Fruit fly (Drosophila melanogaster) whole organism, embryonic: ENCODE results near the gene vito.

Experiments used
- Adf1 ChIP-seq: fragments of 200-800 bp; sonication (Bioruptor generic); IDR thresholded peaks from 2 replicates; pipeline ENCODE4 v1.3.6; 2022; ENCODE audit warnings: missing biosample characterization, missing genetic modification characterization
- Bdp1 ChIP-seq: fragments of 200-800 bp; sonication (Bioruptor generic); optimal IDR thresholded peaks from 3 replicates; lab custom pipeline; 2016; ENCODE audit warnings: missing biosample characterization, missing genetic modification characterization
- CG10267 ChIP-seq: fragments of 200-800 bp; sonication (Bioruptor generic); optimal IDR thresholded peaks from 2 replicates; lab custom pipeline; 2018; ENCODE audit warnings: missing biosample characterization, mild to moderate bottlenecking, missing genetic modification characterization, moderate library complexity
- CG10979 ChIP-seq: fragments of 200-800 bp; sonication (Bioruptor generic); optimal IDR thresholded peaks from 2 replicates; lab custom pipeline; 2018; ENCODE audit warnings: missing biosample characterization, mild to moderate bottlenecking, missing genetic modification characterization, moderate library complexity
- CG11247 ChIP-seq: fragments of 200-800 bp; sonication (Bioruptor generic); IDR thresholded peaks from 2 replicates; pipeline ENCODE4 v1.3.6; 2022; ENCODE audit warnings: missing biosample characterization, missing genetic modification characterization
- CG11456 ChIP-seq: fragments of 200-800 bp; sonication (Bioruptor generic); IDR thresholded peaks from 3 replicates; pipeline ENCODE4 v1.3.6; 2022; ENCODE audit warnings: missing biosample characterization, missing genetic modification characterization
- CG12942 ChIP-seq: fragments of 200-800 bp; sonication (Bioruptor generic); optimal IDR thresholded peaks from 3 replicates; lab custom pipeline; 2016; ENCODE audit warnings: missing biosample characterization, missing genetic modification characterization
- CG14050 ChIP-seq: fragments of 200-800 bp; sonication (Bioruptor generic); IDR thresholded peaks from 3 replicates; pipeline ENCODE4 v1.3.6; 2022; ENCODE audit warnings: missing biosample characterization, missing genetic modification characterization
- CG1602 ChIP-seq: fragments of 200-800 bp; sonication (Bioruptor generic); optimal IDR thresholded peaks from 3 replicates; lab custom pipeline; 2016; ENCODE audit warnings: missing biosample characterization, missing genetic modification characterization
- CG16863 ChIP-seq: fragments of 200-800 bp; sonication (Bioruptor generic); optimal IDR thresholded peaks from 3 replicates; lab custom pipeline; 2016; ENCODE audit warnings: missing biosample characterization, missing genetic modification characterization
- CG17361 ChIP-seq: fragments of 200-800 bp; sonication (Bioruptor generic); IDR thresholded peaks from 3 replicates; pipeline ENCODE4 v1.3.6; 2022; ENCODE audit warnings: missing biosample characterization, missing genetic modification characterization
- CG1792 ChIP-seq: fragments of 200-800 bp; sonication (Bioruptor generic); optimal IDR thresholded peaks from 2 replicates; lab custom pipeline; 2016; ENCODE audit warnings: missing biosample characterization, missing genetic modification characterization
- CG18764 ChIP-seq: fragments of 200-800 bp; sonication (Bioruptor generic); optimal IDR thresholded peaks from 3 replicates; lab custom pipeline; 2016; ENCODE audit warnings: missing biosample characterization, missing genetic modification characterization
- CG2875 ChIP-seq: fragments of 200-800 bp; sonication (Bioruptor generic); optimal IDR thresholded peaks from 2 replicates; lab custom pipeline; 2017; ENCODE audit warnings: missing biosample characterization, mild to moderate bottlenecking, missing genetic modification characterization, missing genetic modification reagents
- CG31365 ChIP-seq: fragments of 200-800 bp; sonication (Bioruptor generic); optimal IDR thresholded peaks from 2 replicates; lab custom pipeline; 2018; ENCODE audit warnings: missing biosample characterization, mild to moderate bottlenecking, missing genetic modification characterization
- CG3838 ChIP-seq: fragments of 200-800 bp; sonication (Bioruptor generic); optimal IDR thresholded peaks from 3 replicates; lab custom pipeline; 2016; ENCODE audit warnings: missing biosample characterization, missing genetic modification characterization
- CG4328 ChIP-seq: fragments of 200-800 bp; sonication (Bioruptor generic); optimal IDR thresholded peaks from 3 replicates; lab custom pipeline; 2017; ENCODE audit warnings: missing biosample characterization, missing genetic modification reagents, missing genetic modification characterization
- CG8388 ChIP-seq: fragments of 200-800 bp; sonication (Bioruptor generic); optimal IDR thresholded peaks from 2 replicates; lab custom pipeline; 2019; ENCODE audit warnings: missing biosample characterization, mild to moderate bottlenecking, missing genetic modification characterization, moderate library complexity
- CG8924 ChIP-seq: fragments of 200-800 bp; optimal IDR thresholded peaks from 3 replicates; lab custom pipeline; 2019; ENCODE audit warnings: missing biosample characterization, mild to moderate bottlenecking, missing genetic modification characterization, moderate library complexity
- CrebB ChIP-seq: fragments of 200-800 bp; sonication (Bioruptor generic); optimal IDR thresholded peaks from 3 replicates; lab custom pipeline; 2018; ENCODE audit warnings: missing biosample characterization, mild to moderate bottlenecking, missing genetic modification characterization
- Dfd ChIP-seq, 2 experiments: fragments of >200 bp; optimal IDR thresholded peaks; 2 replicates each; lab custom pipeline; 2017; ENCODE audit warnings: missing biosample characterization in 2 of 2, missing genetic modification characterization in 2 of 2
- Ets65A ChIP-seq: fragments of 200-800 bp; sonication (Bioruptor generic); peaks from one replicate; lab custom pipeline; 2016; ENCODE audit warnings: missing biosample characterization, missing genetic modification characterization
- GATAe ChIP-seq: fragments of 200-800 bp; sonication (Bioruptor generic); conservative IDR thresholded peaks from 2 replicates; pipeline ENCODE4 v1.3.6; 2022; ENCODE audit warnings: missing biosample characterization, missing genetic modification characterization
- HHEX ChIP-seq: fragments of 200-800 bp; sonication (Bioruptor generic); optimal IDR thresholded peaks from 3 replicates; lab custom pipeline; 2017; ENCODE audit warnings: missing biosample characterization, mild to moderate bottlenecking, missing genetic modification characterization, missing genetic modification reagents
- Hmx ChIP-seq: fragments of 200-800 bp; sonication (Bioruptor generic); optimal IDR thresholded peaks from 2 replicates; lab custom pipeline; 2016; ENCODE audit warnings: missing biosample characterization, missing genetic modification characterization
- MTF-1 ChIP-seq: fragments of 200-800 bp; sonication (Bioruptor generic); optimal IDR thresholded peaks from 2 replicates; lab custom pipeline; 2018; ENCODE audit warnings: missing biosample characterization, mild to moderate bottlenecking, missing genetic modification characterization, borderline replicate concordance
- Oli ChIP-seq: fragments of 200-800 bp; sonication (Bioruptor generic); optimal IDR thresholded peaks from 2 replicates; lab custom pipeline; 2018; ENCODE audit warnings: missing biosample characterization, mild to moderate bottlenecking, missing genetic modification characterization, moderate library complexity
- Rx ChIP-seq: fragments of 200-800 bp; sonication (Bioruptor generic); IDR thresholded peaks from 2 replicates; pipeline ENCODE4 v1.3.6; 2022; ENCODE audit warnings: missing biosample characterization, missing genetic modification characterization
- Sry-δ ChIP-seq: fragments of 200-800 bp; sonication (Bioruptor generic); optimal IDR thresholded peaks from 2 replicates; lab custom pipeline; 2016; ENCODE audit warnings: missing biosample characterization, missing genetic modification characterization
- Tbp ChIP-seq: fragments of >200 bp; optimal IDR thresholded peaks from 2 replicates; lab custom pipeline; 2018; ENCODE audit warnings: missing biosample characterization, missing genetic modification characterization
- ato ChIP-seq: fragments of 200-800 bp; sonication (Bioruptor generic); IDR thresholded peaks from 2 replicates; pipeline ENCODE4 v1.3.6; 2022; ENCODE audit warnings: missing biosample characterization, missing genetic modification characterization; ENCODE audit not compliant: partially characterized antibody
- az2 ChIP-seq: fragments of 200-800 bp; sonication (Bioruptor generic); optimal IDR thresholded peaks from 3 replicates; lab custom pipeline; 2016; ENCODE audit warnings: missing biosample characterization, missing genetic modification characterization
- bab2 ChIP-seq: fragments of 200-800 bp; sonication (Bioruptor generic); optimal IDR thresholded peaks from 2 replicates; lab custom pipeline; 2016; ENCODE audit warnings: missing biosample characterization, missing genetic modification characterization
- crc ChIP-seq: fragments of 200-800 bp; sonication (Bioruptor generic); optimal IDR thresholded peaks from 2 replicates; lab custom pipeline; 2016; ENCODE audit warnings: missing biosample characterization, missing genetic modification characterization
- dm ChIP-seq: fragments of 200-800 bp; sonication (Bioruptor generic); optimal IDR thresholded peaks from 3 replicates; lab custom pipeline; 2016; ENCODE audit warnings: missing biosample characterization, missing genetic modification characterization
- fu2 ChIP-seq: fragments of 200-800 bp; sonication (Bioruptor generic); optimal IDR thresholded peaks from 2 replicates; lab custom pipeline; 2016; ENCODE audit warnings: missing biosample characterization, missing genetic modification characterization
- gt ChIP-seq: fragments of 200-800 bp; sonication (Bioruptor generic); IDR thresholded peaks from 2 replicates; pipeline ENCODE4 v1.3.6; 2022; ENCODE audit warnings: missing biosample characterization, missing genetic modification characterization
- jigr1 ChIP-seq: fragments of 200-800 bp; sonication (Bioruptor generic); IDR thresholded peaks from 3 replicates; pipeline ENCODE4 v1.3.6; 2022; ENCODE audit warnings: missing biosample characterization, missing genetic modification characterization
- ken ChIP-seq: fragments of 200-800 bp; sonication (Bioruptor generic); IDR thresholded peaks from 3 replicates; pipeline ENCODE4 v1.3.6; 2022; ENCODE audit warnings: missing biosample characterization, missing genetic modification characterization
- lab ChIP-seq: fragments of 200-800 bp; sonication (Bioruptor generic); optimal IDR thresholded peaks from 3 replicates; lab custom pipeline; 2017; ENCODE audit warnings: missing biosample characterization, missing genetic modification characterization, mild to moderate bottlenecking, moderate library complexity, missing genetic modification reagents
- lbe ChIP-seq: fragments of 200-800 bp; sonication (Bioruptor generic); optimal IDR thresholded peaks from 2 replicates; lab custom pipeline; 2016; ENCODE audit warnings: missing biosample characterization, mild to moderate bottlenecking, missing genetic modification characterization
- luna ChIP-seq: fragments of 200-800 bp; sonication (Bioruptor generic); optimal IDR thresholded peaks from 2 replicates; lab custom pipeline; 2016; ENCODE audit warnings: missing biosample characterization, missing genetic modification characterization
- oc ChIP-seq: fragments of 200-800 bp; sonication (Bioruptor generic); optimal IDR thresholded peaks from 2 replicates; lab custom pipeline; 2018; ENCODE audit warnings: missing biosample characterization, mild to moderate bottlenecking, missing genetic modification characterization, moderate library complexity
- otp ChIP-seq: fragments of 200-800 bp; sonication (Bioruptor generic); IDR thresholded peaks from 3 replicates; pipeline ENCODE4, ENCODE4 v1.3.6; 2022; ENCODE audit warnings: missing biosample characterization, missing genetic modification characterization
- peb ChIP-seq: fragments of 200-800 bp; sonication (Bioruptor generic); IDR thresholded peaks from 2 replicates; pipeline ENCODE4 v1.3.6; 2022; ENCODE audit warnings: missing biosample characterization, missing genetic modification characterization
- row ChIP-seq: fragments of 200-800 bp; sonication (Bioruptor generic); IDR thresholded peaks from 3 replicates; pipeline ENCODE4 v1.3.6; 2022; ENCODE audit warnings: missing biosample characterization, missing genetic modification characterization
- scrt ChIP-seq: fragments of 200-800 bp; sonication (Bioruptor generic); optimal IDR thresholded peaks from 2 replicates; lab custom pipeline; 2018; ENCODE audit warnings: missing biosample characterization, mild to moderate bottlenecking, missing genetic modification characterization, moderate library complexity
- stc ChIP-seq: fragments of 200-800 bp; sonication (Bioruptor generic); IDR thresholded peaks from 2 replicates; pipeline ENCODE4 v1.3.6; 2022; ENCODE audit warnings: missing biosample characterization, missing genetic modification characterization
- sug ChIP-seq: fragments of 200-800 bp; optimal IDR thresholded peaks from 2 replicates; lab custom pipeline; 2019; ENCODE audit warnings: missing biosample characterization, mild to moderate bottlenecking, missing genetic modification characterization, moderate library complexity
- toy ChIP-seq: fragments of 200-800 bp; sonication (Bioruptor generic); IDR thresholded peaks from 2 replicates; pipeline ENCODE4 v1.3.6; 2022; ENCODE audit warnings: missing biosample characterization, missing genetic modification characterization
- tx ChIP-seq: fragments of 200-800 bp; sonication (Bioruptor generic); optimal IDR thresholded peaks from 2 replicates; lab custom pipeline; 2016; ENCODE audit warnings: missing biosample characterization, missing genetic modification characterization
- unpg ChIP-seq: fragments of 200-800 bp; sonication (Bioruptor generic); optimal IDR thresholded peaks from 3 replicates; lab custom pipeline; 2018; ENCODE audit warnings: missing biosample characterization, mild to moderate bottlenecking, missing genetic modification characterization, moderate library complexity
- zen ChIP-seq: fragments of 200-800 bp; sonication (Bioruptor generic); optimal IDR thresholded peaks from 3 replicates; lab custom pipeline; 2018; ENCODE audit warnings: missing biosample characterization, mild to moderate bottlenecking, missing genetic modification characterization, moderate library complexity

vito gene

DNA sequence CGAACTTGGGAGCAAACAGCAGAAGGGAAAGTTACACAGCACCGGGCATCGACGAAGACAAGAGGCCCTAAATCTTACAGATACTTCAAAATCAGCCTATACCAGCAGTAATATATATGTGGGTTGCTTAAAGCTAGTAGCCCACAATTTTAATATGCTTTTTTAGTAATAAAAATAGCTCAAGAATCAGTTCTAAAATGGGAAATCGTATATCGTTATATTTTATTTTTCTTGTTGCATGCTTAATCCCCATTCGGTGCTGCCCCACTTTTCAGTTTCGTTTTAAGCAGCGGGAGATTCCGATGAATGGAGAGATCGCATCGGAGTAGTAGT, 30.9 kb upstream of the vito start (continued):
- TF ChIP-seq CG1602 (GFP tag; lab: Kevin White, UChicago), result no peak
- TF ChIP-seq Rx (GFP tag; lab: Robert Waterston, UW), result no peak
- no peak for TF ChIP-seq CG4328 (GFP tag; lab: Kevin White, UChicago)
- TF ChIP-seq crc, result no peak
- TF ChIP-seq unpg (GFP tag; lab: Kevin White, UChicago), result peak; percentile 45
- TF ChIP-seq MTF-1 (GFP tag; lab: Kevin White, UChicago), result no peak
- TF ChIP-seq CrebB (tag; lab: Kevin White, UChicago), result no peak
- TF ChIP-seq row (GFP tag; lab: Robert Waterston, UW), result peak; percentile 61
- TF ChIP-seq CG14050 (GFP tag; lab: Robert Waterston, UW), result no peak
- TF ChIP-seq CG10267 (tag; lab: Kevin White, UChicago), result no peak
- no peak for TF ChIP-seq luna
- no peak for TF ChIP-seq CG18764
- peak; percentile 34 for TF ChIP-seq Oli
- no peak for TF ChIP-seq ken (GFP tag; lab: Robert Waterston, UW)
- TF ChIP-seq CG11456, result no peak
- no peak for TF ChIP-seq CG31365 (tag; lab: Kevin White, UChicago)
- TF ChIP-seq Ets65A (GFP tag; lab: Kevin White, UChicago), result no peak
- TF ChIP-seq CG10979, result peak; percentile 1
- TF ChIP-seq zen (tag; lab: Kevin White, UChicago), result no peak
- no peak for TF ChIP-seq Hmx (GFP tag; lab: Kevin White, UChicago)
- no peak for TF ChIP-seq Bdp1 (GFP tag; lab: Kevin White, UChicago)
- TF ChIP-seq scrt (GFP tag; lab: Kevin White, UChicago), result no peak
- 0 out of 3 replicates have a peak, but pooled peaks have one; percentile 22 for TF ChIP-seq jigr1
- TF ChIP-seq otp, result no peak
- TF ChIP-seq stc, result no peak
- TF ChIP-seq tx (GFP tag; lab: Kevin White, UChicago), result no peak
- peak; percentile 30; the same call in 1 of the 3 replicates for TF ChIP-seq CG17361 (GFP tag; lab: Robert Waterston, UW)
- no peak for TF ChIP-seq CG1792
- no peak for TF ChIP-seq Adf1 (GFP tag; lab: Robert Waterston, UW)
- TF ChIP-seq CG8388 (GFP tag; lab: Kevin White, UChicago), result no peak
- 0 out of 2 replicates have a peak, but pooled peaks have one; percentile 30 for TF ChIP-seq CG11247 (GFP tag; lab: Robert Waterston, UW)
- no peak for TF ChIP-seq CG3838
- TF ChIP-seq oc (tag; lab: Kevin White, UChicago), result no peak
- no peak for TF ChIP-seq peb
- TF ChIP-seq ato (GFP tag; lab: Robert Waterston, UW), result no peak
- TF ChIP-seq bab2 (GFP tag; lab: Kevin White, UChicago), result no peak
- TF ChIP-seq GATAe (GFP tag; lab: Robert Waterston, UW), result no peak
- TF ChIP-seq Dfd (GFP tag; optimal IDR thresholded peaks at IDR 0.05; lab: Kevin White, UChicago), result no peak
- TF ChIP-seq toy (GFP tag; lab: Robert Waterston, UW), result no peak
- no peak for TF ChIP-seq dm
- no peak for TF ChIP-seq fu2 (GFP tag; lab: Kevin White, UChicago)
- no peak for TF ChIP-seq Tbp (GFP tag; lab: Kevin White, UChicago)
- TF ChIP-seq lab, result peak; percentile 15
- TF ChIP-seq sug (tag; lab: Kevin White, UChicago), result no peak
- TF ChIP-seq CG2875, result no peak
- no peak for TF ChIP-seq Sry-δ
- TF ChIP-seq CG16863 (GFP tag; lab: Kevin White, UChicago), result no peak
- TF ChIP-seq CG12942 (GFP tag; lab: Kevin White, UChicago), result no peak
- no peak for TF ChIP-seq lbe (GFP tag; lab: Kevin White, UChicago)
- TF ChIP-seq az2 (GFP tag; lab: Kevin White, UChicago), result no peak
- TF ChIP-seq gt (GFP tag; lab: Robert Waterston, UW), result no peak
- peak; percentile 17 for TF ChIP-seq CG8924 (tag; lab: Kevin White, UChicago)
- TF ChIP-seq HHEX, result no peak
